Fruit fly (Drosophila melanogaster) whole organism, embryonic: Measurements from ENCODE around the gene CecA1.
A peak's percentile ranks its signal among the peaks of the same experiment; 100 is the strongest.

Experiments
- CG11247 ChIP-seq: fragments of 200-800 bp; sonication (Bioruptor generic); IDR thresholded peaks from 2 replicates; pipeline ENCODE4 v1.3.6; 2022; ENCODE audit warnings: missing biosample characterization, missing genetic modification characterization
- CG15269 ChIP-seq: fragments of 200-800 bp; sonication (Bioruptor generic); optimal IDR thresholded peaks from 2 replicates; lab custom pipeline; 2018; ENCODE audit warnings: missing biosample characterization, mild to moderate bottlenecking, missing genetic modification characterization, moderate library complexity
- CG16813 ChIP-seq: fragments of 200-800 bp; sonication (Bioruptor generic); IDR thresholded peaks from 3 replicates; pipeline ENCODE4 v1.3.6; 2022; ENCODE audit warnings: missing biosample characterization, missing genetic modification characterization; ENCODE audit not compliant: partially characterized antibody
- CG17802 ChIP-seq: fragments of 200-800 bp; sonication (Bioruptor generic); optimal IDR thresholded peaks from 2 replicates; lab custom pipeline; 2018; ENCODE audit warnings: missing biosample characterization, mild to moderate bottlenecking, missing genetic modification characterization, moderate library complexity
- CG2199 ChIP-seq: fragments of 200-800 bp; sonication (Bioruptor generic); IDR thresholded peaks from 3 replicates; pipeline ENCODE4 v1.3.6; 2022; ENCODE audit warnings: missing biosample characterization, missing genetic modification characterization
- CG2889 ChIP-seq: fragments of 200-800 bp; sonication (Bioruptor generic); IDR thresholded peaks from 3 replicates; pipeline ENCODE4 v1.3.6; 2022; ENCODE audit warnings: missing biosample characterization, missing genetic modification characterization
- CG30403 ChIP-seq: fragments of 200-800 bp; sonication (Bioruptor generic); optimal IDR thresholded peaks from 3 replicates; lab custom pipeline; 2016; ENCODE audit warnings: missing biosample characterization, missing genetic modification characterization
- CG31441 ChIP-seq: fragments of 200-800 bp; sonication (Bioruptor generic); IDR thresholded peaks from 2 replicates; pipeline ENCODE4 v1.3.6; 2022; ENCODE audit warnings: missing biosample characterization, missing genetic modification characterization
- CG4617 ChIP-seq: fragments of 200-800 bp; sonication (Bioruptor generic); optimal IDR thresholded peaks from 3 replicates; lab custom pipeline; 2016; ENCODE audit warnings: missing biosample characterization, missing genetic modification characterization, borderline replicate concordance
- CG6175 ChIP-seq: fragments of 200-800 bp; sonication (Bioruptor generic); IDR thresholded peaks from 3 replicates; pipeline ENCODE4 v1.3.6; 2022; ENCODE audit warnings: missing biosample characterization, missing genetic modification characterization
- Dad ChIP-seq: fragments of 200-800 bp; sonication (Bioruptor generic); optimal IDR thresholded peaks from 3 replicates; lab custom pipeline; 2016; ENCODE audit warnings: missing biosample characterization, missing genetic modification characterization
- Deaf1 ChIP-seq: fragments of 200-800 bp; optimal IDR thresholded peaks from 3 replicates; lab custom pipeline; 2019; ENCODE audit warnings: missing biosample characterization, mild to moderate bottlenecking, missing genetic modification characterization, moderate library complexity
- Drgx ChIP-seq: fragments of 200-800 bp; sonication (Bioruptor generic); IDR thresholded peaks from 2 replicates; pipeline ENCODE4 v1.3.6; 2022; ENCODE audit warnings: missing biosample characterization, missing genetic modification characterization
- E2f1 ChIP-seq: fragments of 200-800 bp; sonication (Bioruptor generic); IDR thresholded peaks from 2 replicates; pipeline ENCODE4 v1.3.6; 2022; ENCODE audit warnings: missing biosample characterization, missing genetic modification characterization
- Eip74EF ChIP-seq, 2 experiments: fragments of 200-800 bp in 1 of 2; fragments of >200 bp in 1 of 2; sonication (Bioruptor generic) in 1 of 2; optimal IDR thresholded peaks; 2 replicates each; lab custom pipeline; 2017 to 2019; ENCODE audit warnings: missing biosample characterization in 2 of 2, missing genetic modification characterization in 2 of 2, mild to moderate bottlenecking in 1 of 2, moderate library complexity in 1 of 2
- Ets97D ChIP-seq: fragments of 200-800 bp; sonication (Bioruptor generic); optimal IDR thresholded peaks from 3 replicates; lab custom pipeline; 2016; ENCODE audit warnings: missing biosample characterization, missing genetic modification characterization
- Hr51 ChIP-seq, 2 experiments: fragments of 200-800 bp; sonication (Bioruptor generic); optimal IDR thresholded peaks; 2 replicates in 1 of 2; 3 replicates in 1 of 2; lab custom pipeline; 2016 to 2018; ENCODE audit warnings: missing biosample characterization in 2 of 2, missing genetic modification characterization in 2 of 2, mild to moderate bottlenecking in 1 of 2, moderate library complexity in 1 of 2
- Hr78 ChIP-seq, 2 experiments: fragments of 200-800 bp in 1 of 2; fragments of >200 bp in 1 of 2; sonication (Bioruptor generic) in 1 of 2; optimal IDR thresholded peaks; 2 replicates each; lab custom pipeline; 2017 to 2019; ENCODE audit warnings: missing biosample characterization in 2 of 2, missing genetic modification characterization in 2 of 2, mild to moderate bottlenecking in 1 of 2, moderate library complexity in 1 of 2
- Meics ChIP-seq: fragments of 200-800 bp; sonication (Bioruptor generic); optimal IDR thresholded peaks from 2 replicates; lab custom pipeline; 2017; ENCODE audit warnings: missing biosample characterization, mild to moderate bottlenecking, missing genetic modification characterization
- Poxn ChIP-seq: fragments of 200-800 bp; sonication (Bioruptor generic); IDR thresholded peaks from 2 replicates; pipeline ENCODE4 v1.3.6; 2022; ENCODE audit warnings: missing biosample characterization, missing genetic modification characterization
- Six4 ChIP-seq: fragments of 200-800 bp; sonication (Bioruptor generic); optimal IDR thresholded peaks from 2 replicates; lab custom pipeline; 2016; ENCODE audit warnings: missing biosample characterization, missing genetic modification characterization
- Vsx1 ChIP-seq: fragments of 200-800 bp; sonication (Bioruptor generic); optimal IDR thresholded peaks from 2 replicates; lab custom pipeline; 2017; ENCODE audit warnings: missing biosample characterization, mild to moderate bottlenecking, missing genetic modification characterization, missing genetic modification reagents
- Xrp1 ChIP-seq: fragments of 200-800 bp; sonication (Bioruptor generic); IDR thresholded peaks from 2 replicates; pipeline ENCODE4 v1.3.6; 2022; ENCODE audit warnings: missing biosample characterization, missing genetic modification characterization
- abd-A ChIP-seq: fragments of 200-800 bp; sonication (Bioruptor generic); optimal IDR thresholded peaks from 3 replicates; lab custom pipeline; 2019; ENCODE audit warnings: missing biosample characterization, mild to moderate bottlenecking, missing genetic modification characterization, moderate library complexity
- al ChIP-seq: fragments of 200-800 bp; sonication (Bioruptor generic); IDR thresholded peaks from 2 replicates; pipeline ENCODE4 v1.3.6; 2022; ENCODE audit warnings: missing biosample characterization, missing genetic modification characterization
- amos ChIP-seq: fragments of 200-800 bp; sonication (Bioruptor generic); IDR thresholded peaks from 2 replicates; pipeline ENCODE4 v1.3.6; 2022; ENCODE audit warnings: missing biosample characterization, missing genetic modification characterization; ENCODE audit not compliant: partially characterized antibody
- bbx ChIP-seq: fragments of 200-800 bp; sonication (Bioruptor generic); IDR thresholded peaks from 2 replicates; pipeline ENCODE4 v1.3.6; 2022; ENCODE audit warnings: missing biosample characterization, missing genetic modification characterization; ENCODE audit not compliant: partially characterized antibody
- cg ChIP-seq: fragments of 200-800 bp; sonication (Bioruptor generic); optimal IDR thresholded peaks from 3 replicates; lab custom pipeline; 2019; ENCODE audit warnings: missing biosample characterization, mild to moderate bottlenecking, missing genetic modification characterization, moderate library complexity
- chif ChIP-seq, 2 experiments: fragments of 200-800 bp; sonication (Bioruptor generic); optimal IDR thresholded peaks; 3 replicates each; lab custom pipeline; 2016; ENCODE audit warnings: missing biosample characterization in 2 of 2, missing genetic modification characterization in 2 of 2
- chinmo ChIP-seq: fragments of 200-800 bp; sonication (Bioruptor generic); IDR thresholded peaks from 4 replicates; pipeline ENCODE4 v1.3.6; 2022; ENCODE audit warnings: missing biosample characterization, missing genetic modification characterization; ENCODE audit not compliant: partially characterized antibody
- crp ChIP-seq, 2 experiments: fragments of 200-800 bp; sonication (Bioruptor generic); optimal IDR thresholded peaks; 2 replicates in 1 of 2; 3 replicates in 1 of 2; lab custom pipeline; 2017; ENCODE audit warnings: missing biosample characterization in 2 of 2, missing genetic modification characterization in 2 of 2, mild to moderate bottlenecking in 1 of 2, moderate library complexity in 1 of 2
- disco-r ChIP-seq: fragments of 200-800 bp; sonication (Bioruptor generic); optimal IDR thresholded peaks from 2 replicates; lab custom pipeline; 2016; ENCODE audit warnings: missing biosample characterization, missing genetic modification characterization
- kah ChIP-seq: fragments of 200-800 bp; sonication (Bioruptor generic); optimal IDR thresholded peaks from 2 replicates; lab custom pipeline; 2018; ENCODE audit warnings: missing biosample characterization, mild to moderate bottlenecking, missing genetic modification characterization
- ken ChIP-seq: fragments of 200-800 bp; sonication (Bioruptor generic); IDR thresholded peaks from 3 replicates; pipeline ENCODE4 v1.3.6; 2022; ENCODE audit warnings: missing biosample characterization, missing genetic modification characterization
- maf-S ChIP-seq: fragments of 200-800 bp; sonication (Bioruptor generic); optimal IDR thresholded peaks from 2 replicates; lab custom pipeline; 2016; ENCODE audit warnings: missing biosample characterization, missing genetic modification characterization
- mirr ChIP-seq: fragments of 200-800 bp; sonication (Bioruptor generic); optimal IDR thresholded peaks from 3 replicates; lab custom pipeline; 2018; ENCODE audit warnings: missing biosample characterization, mild to moderate bottlenecking, missing genetic modification characterization
- oc ChIP-seq: fragments of 200-800 bp; sonication (Bioruptor generic); optimal IDR thresholded peaks from 2 replicates; lab custom pipeline; 2018; ENCODE audit warnings: missing biosample characterization, mild to moderate bottlenecking, missing genetic modification characterization, moderate library complexity
- onecut ChIP-seq: fragments of 200-800 bp; sonication (Bioruptor generic); IDR thresholded peaks from 2 replicates; pipeline ENCODE4 v1.3.6; 2022; ENCODE audit warnings: missing biosample characterization, missing genetic modification characterization
- sens ChIP-seq: fragments of 200-800 bp; sonication (Bioruptor generic); peaks from one replicate; lab custom pipeline; 2016; ENCODE audit warnings: missing biosample characterization, missing genetic modification characterization
- sob ChIP-seq: fragments of 200-800 bp; sonication (Bioruptor generic); IDR thresholded peaks from 2 replicates; pipeline ENCODE4 v1.3.6; 2022; ENCODE audit warnings: missing biosample characterization, missing genetic modification characterization
- toy ChIP-seq: fragments of 200-800 bp; sonication (Bioruptor generic); IDR thresholded peaks from 2 replicates; pipeline ENCODE4 v1.3.6; 2022; ENCODE audit warnings: missing biosample characterization, missing genetic modification characterization
- unc-4 ChIP-seq: fragments of 200-800 bp; sonication (Bioruptor generic); IDR thresholded peaks from 2 replicates; pipeline ENCODE4 v1.3.6; 2022; ENCODE audit warnings: missing biosample characterization, missing genetic modification characterization; ENCODE audit not compliant: partially characterized antibody

CecA1 gene

dm6 chr3R:30243262-30243815 lies 32.7 kb downstream of the CecA1 start, which contains the start of gene CG9737 (continued):
- TF ChIP-seq Ets97D (GFP tag; lab: Kevin White, UChicago): no peak
- no peak for TF ChIP-seq ken (GFP tag; lab: Robert Waterston, UW)
- no peak for TF ChIP-seq bbx (GFP tag; lab: Robert Waterston, UW)
- peak in 1 of 2 experiments; percentile 58 for TF ChIP-seq crp (GFP tag; optimal IDR thresholded peaks at IDR 0.05; lab: Kevin White, UChicago)
- peak in 1 of 2 experiments; percentile 81 for TF ChIP-seq Eip74EF (GFP tag; optimal IDR thresholded peaks at IDR 0.05; lab: Kevin White, UChicago)
- peak; percentile 38 for TF ChIP-seq abd-A (tag; lab: Kevin White, UChicago)
- TF ChIP-seq chinmo (GFP tag; lab: Robert Waterston, UW): peak; percentile 98
- TF ChIP-seq toy: no peak
- no peak for TF ChIP-seq cg (GFP tag; lab: Kevin White, UChicago)
- TF ChIP-seq CG15269 (tag; lab: Kevin White, UChicago): peak; percentile 68
- TF ChIP-seq CG6175 (GFP tag; lab: Robert Waterston, UW): no peak
- TF ChIP-seq CG16813: no peak
- TF ChIP-seq amos: peak; percentile 32; the same call in 1 of the 2 replicates
- TF ChIP-seq CG4617 (GFP tag; lab: Kevin White, UChicago): no peak
- no peak for TF ChIP-seq sob (GFP tag; lab: Robert Waterston, UW)
- TF ChIP-seq onecut (GFP tag; lab: Robert Waterston, UW): peak; percentile 36; the same call in 1 of the 2 replicates
- no peak for TF ChIP-seq Dad
- no peak for TF ChIP-seq disco-r (GFP tag; lab: Kevin White, UChicago)
- TF ChIP-seq Hr78 (GFP tag; optimal IDR thresholded peaks at IDR 0.05; lab: Kevin White, UChicago): peak in 1 of 2 experiments; percentile 73
- TF ChIP-seq Meics (GFP tag; lab: Kevin White, UChicago): no peak
- TF ChIP-seq Vsx1: peak; percentile 2
- no peak for TF ChIP-seq CG2889 (GFP tag; lab: Robert Waterston, UW)
- no peak for TF ChIP-seq Hr51 (GFP tag; optimal IDR thresholded peaks at IDR 0.05; lab: Kevin White, UChicago)
- TF ChIP-seq oc (tag; lab: Kevin White, UChicago): peak; percentile 16
- no peak for TF ChIP-seq CG11247
- no peak for TF ChIP-seq Poxn (GFP tag; lab: Robert Waterston, UW)
- no peak for TF ChIP-seq CG17802 (tag; lab: Kevin White, UChicago)
- TF ChIP-seq maf-S (GFP tag; lab: Kevin White, UChicago): no peak
- no peak for TF ChIP-seq Six4 (GFP tag; lab: Kevin White, UChicago)
- TF ChIP-seq al (GFP tag; lab: Robert Waterston, UW): no peak
- TF ChIP-seq Drgx (GFP tag; lab: Robert Waterston, UW): peak; percentile 74
- TF ChIP-seq E2f1 (GFP tag; lab: Robert Waterston, UW): no peak
- no peak for TF ChIP-seq chif (GFP tag; optimal IDR thresholded peaks at IDR 0.05; lab: Kevin White, UChicago)
- no peak for TF ChIP-seq Xrp1 (GFP tag; lab: Robert Waterston, UW)
- TF ChIP-seq CG30403: no peak
- TF ChIP-seq unc-4: 0 out of 2 replicates have a peak, but pooled peaks have one; percentile 21
- no peak for TF ChIP-seq CG2199
- TF ChIP-seq mirr (GFP tag; lab: Kevin White, UChicago): peak; percentile 11
- peak; percentile 5 for TF ChIP-seq kah
- peak; percentile 92 for TF ChIP-seq Deaf1 (tag; lab: Kevin White, UChicago)
- TF ChIP-seq CG31441 (GFP tag; lab: Robert Waterston, UW): no peak
- no peak for TF ChIP-seq sens (GFP tag; lab: Kevin White, UChicago)
